Worm (Caenorhabditis elegans): ENCODE measurements around the gene cut-3.

DNA sequence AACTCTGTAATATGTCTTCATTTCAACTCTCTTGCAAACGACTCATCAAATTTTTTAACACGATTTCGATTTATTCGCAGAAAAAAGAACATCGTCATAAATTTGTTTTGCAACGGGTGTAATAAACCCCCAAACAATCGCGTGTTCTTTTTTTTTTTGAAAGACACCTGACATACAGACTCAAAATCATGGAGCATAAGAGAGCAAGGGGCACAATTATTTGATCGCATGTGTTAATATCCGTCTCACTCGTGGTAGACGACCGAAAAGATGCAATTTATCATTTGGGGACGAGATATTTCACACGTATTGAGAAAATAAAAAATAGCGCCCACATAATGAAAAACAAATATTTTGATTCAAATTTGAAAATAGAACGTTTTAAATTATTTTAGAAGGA is 49.6 kb upstream of the cut-3 start:
- TF ChIP-seq snpc-4 (tag; optimal IDR thresholded peaks at IDR 0.05) = no peak
- no peak for TF ChIP-seq nhr-237 (tag; optimal IDR thresholded peaks at IDR 0.05)
- TF ChIP-seq ztf-11 (tag; optimal IDR thresholded peaks at IDR 0.05) = no peak

Measured in whole organism, mixed stage, embryonic.